Worm (Caenorhabditis elegans) whole organism, young adult: ENCODE measurements around the gene F22E5.6.

Experiments
- ama-1 ChIP-seq, 3 experiments: fragments of 150-350 bp in 1 of 3; sonication (generic microtip) in 2 of 3; optimal IDR thresholded peaks; 2 replicates each; lab custom pipeline; 2014 to 2018; ENCODE audit warnings: missing biosample characterization in 2 of 3, missing genetic modification characterization in 2 of 3, missing genetic modification reagents in 2 of 3
- efl-1 ChIP-seq: fragments of 150-350 bp; optimal IDR thresholded peaks from 2 replicates; lab custom pipeline; 2014; ENCODE audit warnings: missing biosample characterization, missing genetic modification reagents, missing genetic modification characterization
- fkh-3 ChIP-seq: sonication (generic microtip); optimal IDR thresholded peaks from 2 replicates; lab custom pipeline; 2016; ENCODE audit warnings: mild to moderate bottlenecking, missing genetic modification characterization, missing compliant biosample characterization
- unc-62 ChIP-seq: fragments of 150-350 bp; optimal IDR thresholded peaks from 2 replicates; lab custom pipeline; 2014; ENCODE audit warnings: missing biosample characterization, missing genetic modification reagents, missing genetic modification characterization
- ztf-25 ChIP-seq: fragments of 200-800 bp; sonication (Bioruptor generic); IDR thresholded peaks from 2 replicates; pipeline ENCODE4 v1.3.6; 2022; ENCODE audit warnings: missing genetic modification reagents, missing genetic modification characterization, missing compliant biosample characterization

- no peak for TF ChIP-seq efl-1
- TF ChIP-seq ztf-25 (GFP tag; lab: Robert Waterston, UW), result no peak
- no peak for TF ChIP-seq unc-62 (GFP tag; lab: Kevin White, UChicago)
- no peak for TF ChIP-seq ama-1 (optimal IDR thresholded peaks at IDR 0.05; lab: Kevin White, UChicago)
- no peak for TF ChIP-seq ama-1 (GFP tag; optimal IDR thresholded peaks at IDR 0.05; lab: Kevin White, UChicago)
- no peak for TF ChIP-seq fkh-3 (tag; lab: Kevin White, UChicago)
Observed at ce11 chrII:2644498-2644897, 5.1 kb upstream of the F22E5.6 start, which contains the start of gene F22E5.11.
